Fruit fly (Drosophila melanogaster): ENCODE data around the gene CG3402.

- no peak for TF ChIP-seq CG4496 (GFP tag; IDR thresholded peaks at IDR 0.05)
- no peak for TF ChIP-seq CG14655 (GFP tag; optimal IDR thresholded peaks at IDR 0.05)
- no peak for TF ChIP-seq CG13204 (GFP tag; optimal IDR thresholded peaks at IDR 0.05)
- TF ChIP-seq fd96Ca (GFP tag; IDR thresholded peaks at IDR 0.05): no peak
- TF ChIP-seq Snoo (tag; optimal IDR thresholded peaks at IDR 0.05): no peak
- TF ChIP-seq CG9948 (tag; optimal IDR thresholded peaks at IDR 0.05): no peak
- TF ChIP-seq CG32121 (GFP tag; IDR thresholded peaks at IDR 0.05): no peak
- no peak for TF ChIP-seq CG15710 (tag; optimal IDR thresholded peaks at IDR 0.05)
- no peak for TF ChIP-seq D1 (tag; optimal IDR thresholded peaks at IDR 0.05)
- TF ChIP-seq Pif1A (GFP tag; optimal IDR thresholded peaks at IDR 0.05): no peak
- TF ChIP-seq CG10348 (GFP tag; IDR thresholded peaks at IDR 0.05): no peak
These were observed 46.2 kb upstream of the CG3402 start, which contains the start of gene CG13894 for dm6 chr3L:698748-699367.
